Fruit fly (Drosophila melanogaster) whole organism, wandering third instar larva: ENCODE measurements around the gene CG31100.

Source experiments
- Dif ChIP-seq: fragments of 200-275, 200-300 bp; sonication (Bioruptor generic); optimal IDR thresholded peaks from 2 replicates; lab custom pipeline; 2018; ENCODE audit warnings: missing biosample characterization, missing genetic modification characterization; ENCODE audit not compliant: partially characterized antibody
- HLH106 ChIP-seq: fragments of 200-800 bp; optimal IDR thresholded peaks from 3 replicates; lab custom pipeline; 2019; ENCODE audit warnings: missing biosample characterization, mild to moderate bottlenecking, missing genetic modification characterization, moderate library complexity
- Hr83 ChIP-seq: fragments of 200-300 bp; sonication (Bioruptor generic); optimal IDR thresholded peaks from 2 replicates; lab custom pipeline; 2016; ENCODE audit warnings: missing biosample characterization, mild to moderate bottlenecking, missing genetic modification characterization, moderate library complexity; ENCODE audit not compliant: poor library complexity, severe bottlenecking
- Myc ChIP-seq: fragments of >200 bp; optimal IDR thresholded peaks from 2 replicates; lab custom pipeline; 2017
- OdsH ChIP-seq: fragments of 200-800 bp; sonication (Bioruptor generic); optimal IDR thresholded peaks from 2 replicates; lab custom pipeline; 2016; ENCODE audit warnings: missing biosample characterization, mild to moderate bottlenecking, missing genetic modification characterization
- brk ChIP-seq: fragments of 200-800 bp; sonication (Bioruptor generic); optimal IDR thresholded peaks from 2 replicates; lab custom pipeline; 2016; ENCODE audit warnings: missing biosample characterization, mild to moderate bottlenecking, missing genetic modification characterization
- dmrt93B ChIP-seq: fragments of 200-800 bp; sonication (Bioruptor generic); optimal IDR thresholded peaks from 2 replicates; lab custom pipeline; 2018; ENCODE audit warnings: missing biosample characterization, mild to moderate bottlenecking, missing genetic modification characterization
- h ChIP-seq: fragments of 200-800 bp; sonication (Bioruptor generic); optimal IDR thresholded peaks from 3 replicates; lab custom pipeline; 2016; ENCODE audit warnings: missing biosample characterization, mild to moderate bottlenecking, missing genetic modification characterization
- pan ChIP-seq: fragments of >200 bp; optimal IDR thresholded peaks from 2 replicates; lab custom pipeline; 2017

DNA sequence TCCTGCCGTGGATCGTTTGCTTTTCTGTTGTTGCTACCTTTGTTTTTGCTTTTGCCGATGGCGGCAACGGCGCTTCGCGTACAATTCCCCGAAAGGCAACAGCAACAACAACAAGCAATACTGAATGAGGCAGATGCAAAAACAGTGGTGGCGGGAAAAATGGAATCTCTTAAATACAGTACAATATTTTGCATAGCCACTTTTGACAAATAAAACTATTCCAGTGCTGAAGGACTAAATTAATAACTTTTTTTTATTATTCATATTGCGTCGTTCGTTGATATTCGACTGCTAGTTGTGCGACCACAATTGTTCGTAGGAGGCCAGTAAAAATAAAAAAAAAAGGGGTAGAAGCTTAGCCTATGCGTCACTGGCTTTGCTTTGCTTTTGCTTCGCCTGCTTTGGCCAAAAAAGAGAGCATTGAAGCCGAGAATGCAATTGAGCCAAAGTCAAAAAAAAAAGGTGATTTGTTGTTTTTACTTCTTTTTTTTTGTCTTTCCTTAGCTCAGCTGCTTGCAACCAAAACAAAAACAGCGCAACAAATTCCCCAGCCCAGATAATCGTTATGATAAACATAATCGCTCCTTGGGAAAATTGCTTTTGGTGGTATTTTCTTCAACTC, 28.5 kb upstream of the CG31100 start:
- TF ChIP-seq Hr83 (GFP tag; lab: Kevin White, UChicago), result peak; percentile 49
- peak; percentile 95 for TF ChIP-seq HLH106 (tag; lab: Kevin White, UChicago)
- TF ChIP-seq brk (GFP tag; lab: Kevin White, UChicago), result peak; percentile 93
- TF ChIP-seq h (GFP tag; lab: Kevin White, UChicago), result peak; percentile 99
- no peak for TF ChIP-seq Dif
- TF ChIP-seq pan (lab: Kevin White, UChicago), result no peak
- peak; percentile 98 for TF ChIP-seq OdsH (GFP tag; lab: Kevin White, UChicago)
- peak; percentile 93 for TF ChIP-seq dmrt93B (GFP tag; lab: Kevin White, UChicago)
- TF ChIP-seq Myc (lab: Kevin White, UChicago), result no peak
